Worm (Caenorhabditis elegans) whole organism, early embryonic: Measurements from ENCODE around the gene C13A2.10.

Experiments used
- ama-1 ChIP-seq: fragments of 150-350 bp; optimal IDR thresholded peaks from 2 replicates; lab custom pipeline; 2014
- hmbx-1 ChIP-seq: sonication (generic microtip); optimal IDR thresholded peaks from 2 replicates; lab custom pipeline; 2016; ENCODE audit warnings: mild to moderate bottlenecking, missing genetic modification characterization, missing compliant biosample characterization
- pes-1 ChIP-seq: fragments of 200-800 bp; sonication (Bioruptor generic); IDR thresholded peaks from 2 replicates; pipeline ENCODE4 v1.3.6; 2022; ENCODE audit warnings: missing genetic modification reagents, missing genetic modification characterization, missing compliant biosample characterization
- sea-1 ChIP-seq: fragments of 200-800 bp; sonication (Bioruptor generic); conservative IDR thresholded peaks from 2 replicates; pipeline ENCODE4 v1.3.6; 2022; ENCODE audit warnings: missing genetic modification characterization, missing compliant biosample characterization
- tbx-37 ChIP-seq: fragments of 200-800 bp; sonication (Bioruptor generic); conservative IDR thresholded peaks from 2 replicates; pipeline ENCODE4 v1.3.6; 2022; ENCODE audit warnings: missing genetic modification reagents, missing genetic modification characterization, missing compliant biosample characterization
- tra-4 ChIP-seq: sonication (generic microtip); optimal IDR thresholded peaks from 2 replicates; lab custom pipeline; 2017; ENCODE audit warnings: missing genetic modification characterization, missing compliant biosample characterization

- TF ChIP-seq sea-1 (GFP tag; lab: Robert Waterston, UW) (no peak), tra-4 (no peak), pes-1 (no peak), hmbx-1 (tag; lab: Kevin White, UChicago) (no peak), ama-1 (lab: Kevin White, UChicago) (no peak), tbx-37 (GFP tag; lab: Robert Waterston, UW) (no peak)
These were observed 46.0 kb upstream of the C13A2.10 start, which contains the start of gene lmd-4 for ce11 chrV:7320909-7321308.
